Fruit fly (Drosophila melanogaster): ENCODE data around the gene ssp7.
A peak's percentile ranks its signal among the peaks of the same experiment; 100 is the strongest.

Gene ssp7

DNA sequence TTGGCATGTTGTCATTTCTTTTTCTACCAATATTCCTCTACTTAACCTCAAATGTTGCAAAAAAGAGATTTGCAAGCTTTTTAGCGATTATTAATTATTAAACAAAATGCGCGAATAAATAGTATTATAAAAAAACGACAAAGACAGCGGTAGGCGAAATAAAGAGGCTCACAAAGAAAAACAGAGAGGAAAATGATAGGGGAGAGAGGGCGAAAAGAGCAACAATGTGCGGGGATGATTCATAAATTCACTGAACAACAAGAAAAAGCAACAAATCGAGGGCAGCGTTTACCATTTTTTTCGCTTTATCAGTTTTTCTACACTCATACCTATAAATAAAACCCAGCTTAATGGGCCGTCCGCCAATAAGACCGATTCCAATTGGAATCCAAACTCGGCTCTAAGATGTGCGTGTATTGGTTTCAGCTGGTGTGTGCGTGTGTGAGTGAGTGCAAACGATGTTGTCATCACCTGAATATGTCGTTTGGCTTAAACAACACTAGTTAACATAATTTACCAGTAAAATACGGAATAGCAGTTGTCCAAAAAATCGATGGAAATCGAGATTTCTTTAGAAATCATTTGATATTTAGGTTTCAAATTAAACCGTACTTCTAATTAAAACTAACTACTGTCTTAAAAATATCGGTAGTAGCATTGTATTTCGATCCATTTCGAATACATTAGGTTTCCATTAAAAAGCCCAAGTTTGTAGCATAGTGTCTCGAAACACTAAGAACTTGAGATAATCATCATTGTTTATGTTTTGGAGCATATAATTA is 15.9 kb upstream of the ssp7 start:
- peak; percentile 16 for TF ChIP-seq psq (GFP tag; optimal IDR thresholded peaks at IDR 0.05)
- no peak for TF ChIP-seq Sp1 (GFP tag; optimal IDR thresholded peaks at IDR 0.05)
- no peak for TF ChIP-seq Hr83 (GFP tag; optimal IDR thresholded peaks at IDR 0.05; ENCODE audit: poor library complexity, severe bottlenecking)
- no peak for TF ChIP-seq usp (GFP tag; optimal IDR thresholded peaks at IDR 0.05)
- peak in 1 of 2 experiments; percentile 24 for TF ChIP-seq foxo (GFP tag; optimal IDR thresholded peaks at IDR 0.05)
- TF ChIP-seq br (GFP tag; optimal IDR thresholded peaks at IDR 0.05), result no peak
- no peak for TF ChIP-seq brk (GFP tag; optimal IDR thresholded peaks at IDR 0.05)
- TF ChIP-seq Dfd (GFP tag; optimal IDR thresholded peaks at IDR 0.05), result no peak

dm6 chrX:11154511-11155197 is 14.6 kb upstream of the ssp7 start:
- TF ChIP-seq rgr (GFP tag; optimal IDR thresholded peaks at IDR 0.05) (peak; percentile 30), dl (GFP tag; optimal IDR thresholded peaks at IDR 0.05; ENCODE audit: insufficient read depth in 1 of 2, partially characterized antibody in 2 of 2) (peak; percentile 58 to 86), woc (GFP tag; optimal IDR thresholded peaks at IDR 0.05) (no peak), psq (GFP tag; optimal IDR thresholded peaks at IDR 0.05) (peak; percentile 98), dsf (GFP tag; optimal IDR thresholded peaks at IDR 0.05; ENCODE audit: borderline replicate concordance) (no peak), GATAd (GFP tag; optimal IDR thresholded peaks at IDR 0.05) (no peak), Dif (GFP tag; optimal IDR thresholded peaks at IDR 0.05; ENCODE audit: partially characterized antibody) (peak; percentile 60), Hr83 (GFP tag; optimal IDR thresholded peaks at IDR 0.05; ENCODE audit: poor library complexity, severe bottlenecking) (peak; percentile 50), OdsH (GFP tag; optimal IDR thresholded peaks at IDR 0.05) (peak; percentile 8)

DNA sequence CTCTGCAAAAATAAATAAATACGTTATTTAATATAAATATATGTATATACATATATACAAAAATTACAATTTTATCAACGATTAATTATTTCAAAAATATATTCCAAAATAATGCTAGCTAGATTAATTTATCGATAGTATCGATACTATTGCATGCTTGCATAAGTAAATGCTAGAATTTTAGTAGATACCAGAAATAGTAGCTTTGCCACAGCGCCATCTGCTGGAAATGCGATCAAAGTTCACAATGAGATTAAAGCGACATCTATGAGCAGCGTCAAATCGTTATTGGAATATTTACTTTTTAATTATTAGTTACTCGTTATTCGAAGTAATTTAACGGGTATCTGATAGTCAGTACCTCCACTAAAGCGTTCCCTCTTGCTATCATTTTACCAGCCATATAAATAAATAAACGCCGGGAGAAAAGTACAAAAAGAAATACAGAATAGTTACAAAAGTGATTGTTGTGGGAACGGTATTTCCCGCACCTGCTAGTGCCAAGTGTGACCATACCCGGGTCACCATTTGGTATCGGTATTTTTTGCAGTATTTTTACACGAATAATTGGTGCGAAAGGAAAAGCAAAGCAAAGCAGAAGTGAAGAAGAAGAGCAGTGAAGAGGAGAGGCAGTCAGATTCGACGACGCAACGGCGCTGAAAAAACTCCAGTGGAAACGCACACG is 13.9 kb upstream of the ssp7 start, which contains the start of the genes rtv and Dlic:
rtv (minus strand) TSS at position 165 of the 685 bp plus-strand sequence.
Dlic (plus strand) TSS at position 596 of the 685 bp plus-strand sequence.
- TF ChIP-seq HLH106 (tag; optimal IDR thresholded peaks at IDR 0.05) (peak; percentile 29), Hr83 (GFP tag; optimal IDR thresholded peaks at IDR 0.05; ENCODE audit: poor library complexity, severe bottlenecking) (no peak), sv (GFP tag; optimal IDR thresholded peaks at IDR 0.05) (no peak), Jra (GFP tag; optimal IDR thresholded peaks at IDR 0.05) (no peak), Hr78 (GFP tag; optimal IDR thresholded peaks at IDR 0.05) (no peak), fru (GFP tag; optimal IDR thresholded peaks at IDR 0.05) (peak; percentile 45), Rel (GFP tag; optimal IDR thresholded peaks at IDR 0.05) (no peak), Rel (tag; optimal IDR thresholded peaks at IDR 0.05) (peak; percentile 43), h (GFP tag; optimal IDR thresholded peaks at IDR 0.05) (no peak), psq (GFP tag; optimal IDR thresholded peaks at IDR 0.05) (peak; percentile 99), woc (GFP tag; optimal IDR thresholded peaks at IDR 0.05) (no peak), Myc (optimal IDR thresholded peaks at IDR 0.05) (peak; percentile 65), rgr (GFP tag; optimal IDR thresholded peaks at IDR 0.05) (peak; percentile 8), tai (GFP tag; optimal IDR thresholded peaks at IDR 0.05) (no peak), foxo (GFP tag; optimal IDR thresholded peaks at IDR 0.05) (peak in 1 of 2 experiments; percentile 51)

DNA sequence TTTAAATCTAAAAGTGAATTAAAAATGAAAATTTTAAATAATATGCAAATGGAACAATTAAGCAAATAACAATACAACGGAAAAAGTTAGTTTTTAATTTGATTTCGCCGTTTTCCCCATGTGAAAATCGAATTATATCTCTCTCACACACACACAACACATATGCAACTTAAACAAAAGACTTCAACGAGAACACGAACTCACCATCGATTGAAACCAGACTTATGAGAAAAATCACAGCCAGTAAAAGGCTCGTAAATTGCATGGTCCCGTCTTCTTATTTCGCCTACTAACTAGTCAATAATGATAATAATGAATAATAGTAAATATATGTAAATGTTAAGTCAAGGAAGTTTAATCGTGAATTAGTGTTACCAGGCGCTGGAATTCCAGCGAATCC is 13.3 kb upstream of the ssp7 start:
- no peak for TF ChIP-seq dl (GFP tag; optimal IDR thresholded peaks at IDR 0.05; ENCODE audit: insufficient read depth in 1 of 2, partially characterized antibody in 2 of 2)
- TF ChIP-seq rgr (GFP tag; optimal IDR thresholded peaks at IDR 0.05), result no peak
- no peak for TF ChIP-seq br (GFP tag; optimal IDR thresholded peaks at IDR 0.05)
- TF ChIP-seq sage (GFP tag; optimal IDR thresholded peaks at IDR 0.05), result peak; percentile 23

DNA sequence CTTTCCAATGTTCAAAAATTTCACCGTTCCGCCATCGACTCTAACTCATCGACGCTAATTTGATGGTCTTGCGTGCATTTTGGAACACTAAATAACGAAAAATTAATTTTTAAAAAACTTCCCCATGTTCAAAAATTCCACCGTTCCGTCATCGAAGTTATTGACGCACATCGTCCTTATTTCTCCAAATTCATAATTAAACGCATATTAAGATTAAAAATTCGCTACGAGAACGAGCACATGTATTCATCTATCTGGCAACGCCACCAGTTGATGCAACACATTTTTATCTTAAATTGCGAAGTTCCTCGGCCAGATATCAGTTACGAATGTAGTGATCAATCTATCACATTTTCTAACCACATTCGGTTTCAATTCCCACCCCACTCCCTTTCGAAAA is 9.1 kb upstream of the ssp7 start, which contains the start of gene Lint-1:
Lint-1 (plus strand) TSS at position 123 of the 400 bp plus-strand sequence.
- no peak for TF ChIP-seq N (GFP tag; optimal IDR thresholded peaks at IDR 0.05)
- TF ChIP-seq brk (GFP tag; optimal IDR thresholded peaks at IDR 0.05), result no peak
- TF ChIP-seq Dfd (GFP tag; optimal IDR thresholded peaks at IDR 0.05), result no peak
- no peak for TF ChIP-seq sv (GFP tag; optimal IDR thresholded peaks at IDR 0.05)
- TF ChIP-seq CG9705 (GFP tag; optimal IDR thresholded peaks at IDR 0.05), result no peak
- TF ChIP-seq Rel (GFP tag; optimal IDR thresholded peaks at IDR 0.05), result no peak
- no peak for TF ChIP-seq Rel (tag; optimal IDR thresholded peaks at IDR 0.05)
- TF ChIP-seq br (GFP tag; optimal IDR thresholded peaks at IDR 0.05), result peak; percentile 18
- peak; percentile 33 for TF ChIP-seq ey (GFP tag; optimal IDR thresholded peaks at IDR 0.05)
- TF ChIP-seq OdsH (GFP tag; optimal IDR thresholded peaks at IDR 0.05), result no peak
- no peak for TF ChIP-seq Abd-B (GFP tag; optimal IDR thresholded peaks at IDR 0.05)
- TF ChIP-seq foxo (GFP tag; optimal IDR thresholded peaks at IDR 0.05), result peak in 1 of 2 experiments; percentile 7
- no peak for TF ChIP-seq psq (GFP tag; optimal IDR thresholded peaks at IDR 0.05)
- no peak for TF ChIP-seq dl (GFP tag; optimal IDR thresholded peaks at IDR 0.05; ENCODE audit: insufficient read depth in 1 of 2, partially characterized antibody in 2 of 2)
- TF ChIP-seq usp (GFP tag; optimal IDR thresholded peaks at IDR 0.05), result no peak
- peak; percentile 45 for TF ChIP-seq woc (GFP tag; optimal IDR thresholded peaks at IDR 0.05)
- no peak for TF ChIP-seq Mio (GFP tag; optimal IDR thresholded peaks at IDR 0.05)
- TF ChIP-seq h (GFP tag; optimal IDR thresholded peaks at IDR 0.05), result peak; percentile 40
- no peak for TF ChIP-seq jim (GFP tag; optimal IDR thresholded peaks at IDR 0.05)
- TF ChIP-seq Vsx2 (GFP tag; optimal IDR thresholded peaks at IDR 0.05; ENCODE audit: partially characterized antibody), result no peak
- TF ChIP-seq fru (GFP tag; optimal IDR thresholded peaks at IDR 0.05), result peak; percentile 10
- no peak for TF ChIP-seq pan (optimal IDR thresholded peaks at IDR 0.05)
- no peak for TF ChIP-seq lola (GFP tag; optimal IDR thresholded peaks at IDR 0.05)
- TF ChIP-seq Sp1 (GFP tag; optimal IDR thresholded peaks at IDR 0.05), result peak; percentile 5
- no peak for TF ChIP-seq CrebA (GFP tag; optimal IDR thresholded peaks at IDR 0.05; ENCODE audit: borderline replicate concordance)
